Worm (Caenorhabditis elegans) whole organism, midembryonic: Measurements from ENCODE around the gene pst-2.

ENCODE experiments used
- T22C8.4 ChIP-seq: fragments of 200-800 bp; sonication (Bioruptor generic); IDR thresholded peaks from 2 replicates; pipeline ENCODE4 v1.3.6; 2022; ENCODE audit warnings: missing genetic modification characterization, missing compliant biosample characterization
- cog-1 ChIP-seq: sonication (generic microtip); optimal IDR thresholded peaks from 2 replicates; lab custom pipeline; 2016; ENCODE audit warnings: missing genetic modification characterization, missing compliant biosample characterization
- flt-1 ChIP-seq: fragments of 200-800 bp; sonication (Bioruptor generic); IDR thresholded peaks from 2 replicates; pipeline ENCODE4 v1.3.6; 2022; ENCODE audit warnings: missing genetic modification characterization, missing compliant biosample characterization
- klf-2 ChIP-seq: fragments of 200-800 bp; sonication (Bioruptor generic); conservative IDR thresholded peaks from 2 replicates; pipeline ENCODE4 v1.3.6; 2022; ENCODE audit warnings: missing genetic modification reagents, missing genetic modification characterization, missing compliant biosample characterization
- med-1 ChIP-seq: sonication (generic microtip); optimal IDR thresholded peaks from 2 replicates; lab custom pipeline; 2017; ENCODE audit warnings: missing genetic modification characterization, mild to moderate bottlenecking, missing compliant biosample characterization, antibody characterized with exemption, missing genetic modification reagents; ENCODE audit not compliant: insufficient read depth
- ref-1 ChIP-seq: fragments of 200-800 bp; sonication (Bioruptor generic); conservative IDR thresholded peaks from 2 replicates; pipeline ENCODE4 v1.3.6; 2022; ENCODE audit warnings: missing genetic modification reagents, missing genetic modification characterization, missing compliant biosample characterization
- tab-1 ChIP-seq: fragments of 200-800 bp; sonication (Bioruptor generic); IDR thresholded peaks from 2 replicates; pipeline ENCODE4 v1.3.6; 2022; ENCODE audit warnings: missing genetic modification characterization, missing compliant biosample characterization
- ztf-23 ChIP-seq: fragments of 200-800 bp; sonication (Bioruptor generic); IDR thresholded peaks from 2 replicates; pipeline ENCODE4 v1.3.6; 2022; ENCODE audit warnings: missing genetic modification reagents, missing genetic modification characterization, missing compliant biosample characterization
- ztf-29 ChIP-seq: fragments of 200-800 bp; sonication (Bioruptor generic); IDR thresholded peaks from 2 replicates; pipeline ENCODE4 v1.3.6; 2022; ENCODE audit warnings: missing genetic modification reagents, missing genetic modification characterization, missing compliant biosample characterization

pst-2 gene

DNA sequence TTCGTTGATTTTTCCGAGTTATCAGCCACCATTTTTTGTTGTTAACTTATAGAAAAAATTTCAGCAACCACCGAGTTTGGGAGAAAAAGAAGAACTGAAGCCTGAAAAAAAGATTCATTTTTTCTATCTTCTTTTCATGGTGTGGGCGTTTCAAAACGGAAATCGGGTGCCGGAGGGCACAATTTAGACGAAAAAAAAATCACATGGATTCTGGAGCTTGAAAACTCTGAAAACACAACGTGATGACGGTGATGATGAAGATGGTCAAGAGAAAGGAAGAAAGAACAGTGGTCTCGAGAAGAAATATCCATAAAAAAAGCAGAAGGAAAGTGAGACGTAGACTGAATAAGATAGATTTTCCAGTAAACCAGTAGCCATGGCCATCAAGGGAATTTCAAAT, 3.8 kb downstream of the pst-2 start, which contains the start of gene rcan-1:
Gene rcan-1, minus strand, starts transcription at position 101 of the 400 bp plus-strand sequence.
- TF ChIP-seq ztf-29 (GFP tag; lab: Robert Waterston, UW) (no peak), ref-1 (no peak), T22C8.4 (no peak), tab-1 (no peak), med-1 (no peak), klf-2 (GFP tag; lab: Robert Waterston, UW) (no peak), flt-1 (no peak), cog-1 (tag; lab: Kevin White, UChicago) (no peak), ztf-23 (GFP tag; lab: Robert Waterston, UW) (no peak)

ce11 chrIII:5688246-5688645, 8.0 kb downstream of the pst-2 start:
- TF ChIP-seq flt-1 = no peak
- TF ChIP-seq cog-1 (tag; lab: Kevin White, UChicago) = no peak
- TF ChIP-seq ref-1 = no peak
- no peak for TF ChIP-seq ztf-23 (GFP tag; lab: Robert Waterston, UW)
- no peak for TF ChIP-seq med-1
- TF ChIP-seq tab-1 = no peak
- TF ChIP-seq T22C8.4 = no peak
- no peak for TF ChIP-seq klf-2 (GFP tag; lab: Robert Waterston, UW)
- TF ChIP-seq ztf-29 (GFP tag; lab: Robert Waterston, UW) = no peak

DNA sequence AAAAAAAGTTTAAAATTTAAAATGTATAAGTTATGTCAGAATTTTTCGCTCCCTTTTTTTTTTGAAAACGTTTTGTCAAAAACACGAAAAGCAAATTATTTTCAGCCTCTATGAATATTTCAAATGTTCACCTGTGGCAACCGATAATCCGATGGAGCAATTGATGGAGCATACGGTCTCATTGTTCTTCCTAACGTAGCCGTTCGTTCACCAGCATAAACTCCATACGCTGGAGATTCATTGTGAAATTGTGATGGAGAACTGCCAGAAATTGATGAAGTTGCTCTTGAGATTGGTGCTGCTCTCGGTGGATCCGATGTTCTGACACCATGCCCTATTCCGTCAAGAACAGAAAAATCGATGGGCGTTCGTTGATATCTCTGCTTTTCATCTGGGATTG, 11.6 kb downstream of the pst-2 start:
- no peak for TF ChIP-seq med-1
- no peak for TF ChIP-seq T22C8.4
- no peak for TF ChIP-seq ztf-23 (GFP tag; lab: Robert Waterston, UW)
- TF ChIP-seq ztf-29 (GFP tag; lab: Robert Waterston, UW) = no peak
- no peak for TF ChIP-seq tab-1
- no peak for TF ChIP-seq ref-1

DNA sequence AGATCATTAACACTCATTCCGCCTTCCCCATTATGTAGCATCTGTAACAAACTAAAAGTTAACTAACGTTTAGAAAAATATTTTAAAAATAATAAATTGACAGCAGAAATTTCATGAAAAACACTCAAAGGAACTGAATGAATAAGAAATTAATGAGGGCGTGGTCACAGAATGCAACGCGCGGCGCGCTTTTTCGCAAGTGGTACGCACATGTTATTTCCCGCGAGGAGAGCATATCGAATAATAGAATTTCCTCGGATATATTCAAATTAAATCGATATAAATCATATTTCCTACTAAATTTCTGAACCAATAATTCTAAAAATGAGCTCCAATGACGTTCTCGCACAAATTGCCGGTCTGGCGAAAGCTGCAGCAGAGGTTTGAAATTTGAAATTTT, 12.5 kb downstream of the pst-2 start, which contains the start of the genes abi-1 and arle-14:
Gene abi-1, minus strand, starts transcription at position 51 of the 400 bp plus-strand sequence.
Gene arle-14, plus strand, starts transcription at position 217 of the 400 bp plus-strand sequence.
- no peak for TF ChIP-seq ztf-23 (GFP tag; lab: Robert Waterston, UW)
- no peak for TF ChIP-seq ztf-29 (GFP tag; lab: Robert Waterston, UW)
- no peak for TF ChIP-seq ref-1
- TF ChIP-seq tab-1 = no peak
- no peak for TF ChIP-seq klf-2 (GFP tag; lab: Robert Waterston, UW)
- no peak for TF ChIP-seq cog-1 (tag; lab: Kevin White, UChicago)
- TF ChIP-seq T22C8.4 = no peak
- no peak for TF ChIP-seq flt-1

DNA sequence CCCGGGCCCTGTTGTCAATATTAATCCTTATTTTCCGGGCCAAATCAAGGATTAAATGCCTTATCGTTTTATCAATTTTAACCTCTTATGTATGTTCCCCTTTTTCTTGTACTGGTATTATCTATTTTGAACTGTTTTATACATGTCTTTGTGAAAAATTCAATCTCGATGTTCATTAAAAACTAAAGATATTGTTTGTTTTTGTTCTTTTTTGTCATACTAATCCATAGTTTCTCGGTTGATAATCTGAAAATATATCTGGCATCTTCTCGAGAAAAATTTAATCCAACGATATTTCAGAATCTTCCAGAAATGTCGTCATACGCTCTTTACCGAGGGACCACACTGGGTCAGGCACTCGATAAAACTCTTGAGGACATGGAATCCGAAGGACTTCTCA, 13.5 kb downstream of the pst-2 start, which contains the start of gene B0336.13:
Gene B0336.13, plus strand, starts transcription at position 301 of the 400 bp plus-strand sequence.
- no peak for TF ChIP-seq klf-2 (GFP tag; lab: Robert Waterston, UW)
- no peak for TF ChIP-seq ztf-29 (GFP tag; lab: Robert Waterston, UW)
- TF ChIP-seq T22C8.4 = no peak
- TF ChIP-seq med-1 = no peak
- TF ChIP-seq ztf-23 (GFP tag; lab: Robert Waterston, UW) = no peak
- no peak for TF ChIP-seq ref-1
- no peak for TF ChIP-seq flt-1
- no peak for TF ChIP-seq tab-1

DNA sequence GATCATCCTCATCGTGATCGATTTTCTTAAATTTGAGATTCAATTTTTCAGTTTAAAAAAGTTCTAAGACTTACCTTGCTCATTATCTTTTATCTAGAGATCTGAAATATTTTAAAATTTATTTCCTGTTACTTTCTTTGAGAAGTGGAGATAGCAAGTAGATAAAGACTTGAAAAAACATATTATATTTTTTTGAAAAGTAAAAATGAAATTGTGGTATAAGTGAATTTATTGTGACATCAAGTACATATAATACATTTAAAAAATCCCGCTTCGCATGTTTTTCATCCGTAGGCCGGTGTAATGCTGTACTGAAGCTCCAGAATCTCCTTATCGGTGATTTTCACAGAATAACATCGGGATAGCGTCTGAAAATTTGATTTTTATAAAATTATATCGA, 17.0 kb downstream of the pst-2 start, which contains the start of gene B0336.7:
Gene B0336.7, minus strand, starts transcription at position 101 of the 400 bp plus-strand sequence.
- TF ChIP-seq cog-1 (tag; lab: Kevin White, UChicago) (no peak), med-1 (no peak), flt-1 (no peak), ztf-29 (GFP tag; lab: Robert Waterston, UW) (no peak), ref-1 (no peak), klf-2 (GFP tag; lab: Robert Waterston, UW) (no peak), tab-1 (no peak), ztf-23 (GFP tag; lab: Robert Waterston, UW) (no peak)

- TF ChIP-seq ztf-23 (GFP tag; lab: Robert Waterston, UW) = no peak
- no peak for TF ChIP-seq T22C8.4
Observed at ce11 chrIII:5697963-5698730, 17.9 kb downstream of the pst-2 start, which contains the start of the genes lgg-3 and rgs-5. Gene lgg-3, minus strand, starts transcription at chrIII:5698013. Gene rgs-5, plus strand, starts transcription at chrIII:5698555.

DNA sequence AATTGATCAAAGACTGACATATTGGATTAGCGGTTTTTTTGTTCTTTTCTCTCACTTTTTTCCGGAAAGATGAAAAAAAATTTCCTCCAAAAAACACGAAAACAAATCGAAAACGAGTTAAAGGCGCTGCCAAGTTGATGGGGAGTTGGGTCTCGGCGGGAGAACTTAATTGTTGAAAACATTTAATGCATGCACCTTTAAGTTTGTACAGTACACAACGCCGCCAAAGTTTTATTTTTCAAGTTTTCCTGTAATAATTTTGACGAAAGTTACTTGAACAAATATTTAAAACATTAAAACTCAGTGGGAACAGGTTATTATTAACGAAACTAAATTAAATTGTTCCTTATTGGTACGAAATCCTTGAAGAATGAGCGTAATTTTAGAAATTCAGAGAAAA, 21.3 kb downstream of the pst-2 start:
- TF ChIP-seq cog-1 (tag; lab: Kevin White, UChicago) = no peak
- no peak for TF ChIP-seq med-1
- TF ChIP-seq tab-1 = no peak
- TF ChIP-seq klf-2 (GFP tag; lab: Robert Waterston, UW) = no peak

DNA sequence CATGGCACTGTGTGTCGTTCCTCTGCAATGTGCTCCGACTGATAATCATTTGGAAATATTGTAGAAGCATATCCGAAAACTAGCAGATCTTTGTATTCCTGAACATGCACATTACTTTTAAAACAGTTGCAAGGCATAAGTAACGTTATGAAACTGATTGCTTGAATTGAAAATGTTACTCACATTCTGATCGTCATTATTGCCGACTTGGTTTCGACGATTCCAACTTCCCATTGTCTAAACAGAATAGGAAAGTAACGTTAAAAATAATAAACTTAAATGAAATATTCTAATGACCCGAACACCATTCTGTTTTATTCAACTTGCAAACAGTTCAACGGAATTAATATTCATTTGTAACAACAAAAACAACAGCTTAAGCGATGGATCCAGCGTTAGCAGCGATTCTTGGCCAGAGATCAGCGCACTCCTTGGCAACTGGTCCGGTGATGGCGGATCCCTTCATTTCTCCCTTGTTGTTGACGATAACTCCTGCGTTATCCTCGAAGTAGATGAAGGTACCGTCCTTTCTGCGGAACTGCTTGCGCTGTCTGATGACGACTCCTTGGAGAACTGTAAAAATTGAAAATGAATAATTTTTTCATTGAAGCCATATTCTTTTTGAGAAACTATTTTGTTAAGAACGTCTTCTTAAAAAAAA, 25.1 kb downstream of the pst-2 start, which contains the start of gene swp-1:
Gene swp-1, minus strand, starts transcription at position 298 of the 661 bp plus-strand sequence.
- TF ChIP-seq flt-1 = no peak
- no peak for TF ChIP-seq T22C8.4

DNA sequence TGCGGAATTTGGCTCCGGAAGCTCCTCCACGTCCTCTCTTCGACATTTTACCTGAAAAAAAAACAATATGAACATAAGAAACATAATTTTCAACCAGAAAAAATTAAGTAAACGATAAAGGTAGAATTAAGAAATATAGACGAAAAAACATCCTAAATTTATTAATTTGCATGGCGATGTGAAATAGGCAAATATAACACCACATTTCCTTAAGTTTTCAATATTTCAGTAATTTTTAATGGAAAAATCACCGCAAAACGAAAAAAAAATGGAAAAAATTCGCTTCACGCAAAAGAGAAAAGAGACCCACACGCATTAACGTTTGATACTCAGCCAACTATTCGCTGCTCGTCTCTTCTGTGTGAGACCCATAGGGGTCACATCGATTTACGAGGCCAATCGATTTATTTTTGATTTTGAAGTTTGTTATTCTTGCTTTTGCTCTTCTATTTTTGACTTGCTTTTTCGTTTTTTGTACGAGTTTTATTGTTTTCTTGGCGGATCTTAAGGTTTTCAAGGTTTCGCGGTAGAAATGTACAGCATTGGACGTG, 25.9 kb downstream of the pst-2 start, which contains the start of gene rpl-23:
Gene rpl-23, minus strand, starts transcription at position 51 of the 551 bp plus-strand sequence.
- TF ChIP-seq klf-2 (GFP tag; lab: Robert Waterston, UW) = no peak
- no peak for TF ChIP-seq ref-1
- TF ChIP-seq T22C8.4 = peak; percentile 96
- peak; percentile 66 for TF ChIP-seq flt-1
- TF ChIP-seq cog-1 (tag; lab: Kevin White, UChicago) = peak; percentile 54
